Fruit fly (Drosophila melanogaster) whole organism, embryonic: Measurements from ENCODE around the gene udt.
A peak's percentile ranks its signal among the peaks of the same experiment; 100 is the strongest.

Experiments
- CG10565 ChIP-seq: fragments of 200-800 bp; sonication (Bioruptor generic); optimal IDR thresholded peaks from 3 replicates; lab custom pipeline; 2016; ENCODE audit warnings: missing biosample characterization, mild to moderate bottlenecking, missing genetic modification characterization
- CG11247 ChIP-seq: fragments of 200-800 bp; sonication (Bioruptor generic); IDR thresholded peaks from 2 replicates; pipeline ENCODE4 v1.3.6; 2022; ENCODE audit warnings: missing biosample characterization, missing genetic modification characterization
- CG1233 ChIP-seq: fragments of 200-800 bp; sonication (Bioruptor generic); optimal IDR thresholded peaks from 4 replicates; lab custom pipeline; 2018; ENCODE audit warnings: missing biosample characterization, mild to moderate bottlenecking, missing genetic modification characterization
- CG12391 ChIP-seq: fragments of 200-800 bp; sonication (Bioruptor generic); optimal IDR thresholded peaks from 3 replicates; lab custom pipeline; 2018; ENCODE audit warnings: missing biosample characterization, mild to moderate bottlenecking, missing genetic modification characterization, moderate library complexity
- CG12769 ChIP-seq: fragments of 200-800 bp; sonication (Bioruptor generic); optimal IDR thresholded peaks from 2 replicates; lab custom pipeline; 2019; ENCODE audit warnings: missing biosample characterization, mild to moderate bottlenecking, missing genetic modification characterization, moderate library complexity
- CG14014 ChIP-seq: fragments of 200-800 bp; sonication (Bioruptor generic); IDR thresholded peaks from 2 replicates; pipeline ENCODE4 v1.3.6; 2022; ENCODE audit warnings: missing biosample characterization, missing genetic modification characterization
- CG14860 ChIP-seq: fragments of 200-800 bp; sonication (Bioruptor generic); IDR thresholded peaks from 3 replicates; pipeline ENCODE4 v1.3.6; 2022; ENCODE audit warnings: missing biosample characterization, missing genetic modification characterization; ENCODE audit not compliant: partially characterized antibody
- CG15696 ChIP-seq: fragments of 200-800 bp; sonication (Bioruptor generic); optimal IDR thresholded peaks from 2 replicates; lab custom pipeline; 2019; ENCODE audit warnings: missing biosample characterization, mild to moderate bottlenecking, missing genetic modification characterization, moderate library complexity
- CG16779 ChIP-seq: fragments of 200-800 bp; sonication (Bioruptor generic); IDR thresholded peaks from 2 replicates; pipeline ENCODE4 v1.3.6; 2022; ENCODE audit warnings: missing biosample characterization, missing genetic modification characterization
- CG1832 ChIP-seq: fragments of 200-800 bp; sonication (Bioruptor generic); optimal IDR thresholded peaks from 2 replicates; lab custom pipeline; 2017; ENCODE audit warnings: missing biosample characterization, mild to moderate bottlenecking, missing genetic modification characterization, inconsistent platforms
- CG2129 ChIP-seq: fragments of 200-800 bp; sonication (Bioruptor generic); IDR thresholded peaks from 2 replicates; pipeline ENCODE4 v1.3.6; 2022; ENCODE audit warnings: missing biosample characterization, missing genetic modification characterization; ENCODE audit not compliant: partially characterized antibody
- CG30020 ChIP-seq: fragments of 200-800 bp; optimal IDR thresholded peaks from 2 replicates; lab custom pipeline; 2019; ENCODE audit warnings: missing biosample characterization, mild to moderate bottlenecking, missing genetic modification characterization, moderate library complexity
- CG4282 ChIP-seq: fragments of 200-800 bp; sonication (Bioruptor generic); optimal IDR thresholded peaks from 2 replicates; lab custom pipeline; 2016; ENCODE audit warnings: missing biosample characterization, missing genetic modification characterization
- CG4730 ChIP-seq: fragments of 200-800 bp; sonication (Bioruptor generic); IDR thresholded peaks from 2 replicates; pipeline ENCODE4 v1.3.6; 2022; ENCODE audit warnings: missing biosample characterization, missing genetic modification characterization
- CG7271 ChIP-seq: fragments of 200-800 bp; sonication (Bioruptor generic); optimal IDR thresholded peaks from 2 replicates; lab custom pipeline; 2018; ENCODE audit warnings: missing biosample characterization, mild to moderate bottlenecking, missing genetic modification characterization, moderate library complexity
- CG9797 ChIP-seq: fragments of 200-800 bp; sonication (Bioruptor generic); optimal IDR thresholded peaks from 3 replicates; lab custom pipeline; 2018; ENCODE audit warnings: missing biosample characterization, mild to moderate bottlenecking, missing genetic modification characterization
- Camta ChIP-seq: fragments of 200-800 bp; sonication (Bioruptor generic); optimal IDR thresholded peaks from 2 replicates; lab custom pipeline; 2016; ENCODE audit warnings: missing biosample characterization, missing genetic modification characterization
- D ChIP-seq, 2 experiments: fragments of 200-800 bp in 1 of 2; fragments of >200 bp in 1 of 2; sonication (Bioruptor generic) in 1 of 2; optimal IDR thresholded peaks; 2 replicates in 1 of 2; 3 replicates in 1 of 2; lab custom pipeline; 2017; ENCODE audit warnings: mild to moderate bottlenecking in 1 of 2, missing biosample characterization in 1 of 2, missing genetic modification characterization in 1 of 2, missing genetic modification reagents in 1 of 2
- D19B ChIP-seq: fragments of 200-800 bp; sonication (Bioruptor generic); optimal IDR thresholded peaks from 2 replicates; lab custom pipeline; 2017; ENCODE audit warnings: missing biosample characterization, mild to moderate bottlenecking, missing genetic modification characterization
- E2f2 ChIP-seq: fragments of 200-800 bp; sonication (Bioruptor generic); IDR thresholded peaks from 2 replicates; pipeline ENCODE4 v1.3.6; 2022; ENCODE audit warnings: missing biosample characterization, missing genetic modification characterization
- HHEX ChIP-seq: fragments of 200-800 bp; sonication (Bioruptor generic); optimal IDR thresholded peaks from 3 replicates; lab custom pipeline; 2017; ENCODE audit warnings: missing biosample characterization, mild to moderate bottlenecking, missing genetic modification characterization, missing genetic modification reagents
- Hmx ChIP-seq: fragments of 200-800 bp; sonication (Bioruptor generic); optimal IDR thresholded peaks from 2 replicates; lab custom pipeline; 2016; ENCODE audit warnings: missing biosample characterization, missing genetic modification characterization
- Hr78 ChIP-seq, 2 experiments: fragments of 200-800 bp in 1 of 2; fragments of >200 bp in 1 of 2; sonication (Bioruptor generic) in 1 of 2; optimal IDR thresholded peaks; 2 replicates each; lab custom pipeline; 2017 to 2019; ENCODE audit warnings: missing biosample characterization in 2 of 2, missing genetic modification characterization in 2 of 2, mild to moderate bottlenecking in 1 of 2, moderate library complexity in 1 of 2
- Mad ChIP-seq: fragments of 200-800 bp; sonication (Bioruptor generic); optimal IDR thresholded peaks from 2 replicates; lab custom pipeline; 2016; ENCODE audit warnings: missing biosample characterization, missing genetic modification characterization
- NC2α ChIP-seq: fragments of 200-800 bp; sonication (Bioruptor generic); optimal IDR thresholded peaks from 2 replicates; lab custom pipeline; 2016; ENCODE audit warnings: missing biosample characterization, missing genetic modification characterization
- NC2β ChIP-seq: fragments of 200-800 bp; sonication (Bioruptor generic); optimal IDR thresholded peaks from 2 replicates; lab custom pipeline; 2016; ENCODE audit warnings: missing biosample characterization, missing genetic modification characterization
- NFAT ChIP-seq: fragments of 200-800 bp; sonication (Bioruptor generic); IDR thresholded peaks from 2 replicates; pipeline ENCODE4 v1.3.6; 2022; ENCODE audit warnings: missing biosample characterization, missing genetic modification characterization
- Rfx ChIP-seq: fragments of 200-800 bp; sonication (Bioruptor generic); IDR thresholded peaks from 2 replicates; pipeline ENCODE4 v1.3.6; 2022; ENCODE audit warnings: missing biosample characterization, missing genetic modification characterization
- Stat92E ChIP-seq, 3 experiments: fragments of >200 bp in 2 of 3; fragments of 200-800 bp in 1 of 3; sonication (Bioruptor generic) in 1 of 3; optimal IDR thresholded peaks; 2 replicates each; lab custom pipeline; 2017 to 2019; ENCODE audit warnings: missing biosample characterization in 3 of 3, missing genetic modification characterization in 3 of 3, mild to moderate bottlenecking in 1 of 3, moderate library complexity in 1 of 3
- abd-A ChIP-seq: fragments of 200-800 bp; sonication (Bioruptor generic); optimal IDR thresholded peaks from 3 replicates; lab custom pipeline; 2019; ENCODE audit warnings: missing biosample characterization, mild to moderate bottlenecking, missing genetic modification characterization, moderate library complexity
- cas ChIP-seq: fragments of 200-800 bp; sonication (Bioruptor generic); IDR thresholded peaks from 2 replicates; pipeline ENCODE4 v1.3.6; 2022; ENCODE audit warnings: missing biosample characterization, missing genetic modification characterization
- croc ChIP-seq: fragments of 200-800 bp; sonication (Bioruptor generic); conservative IDR thresholded peaks from 3 replicates; pipeline ENCODE4 v1.3.6; 2022; ENCODE audit warnings: missing biosample characterization, missing genetic modification characterization
- dati ChIP-seq: fragments of 200-800 bp; sonication (Bioruptor generic); IDR thresholded peaks from 2 replicates; pipeline ENCODE4 v1.3.6; 2022; ENCODE audit warnings: missing biosample characterization, missing genetic modification characterization
- dm ChIP-seq: fragments of 200-800 bp; sonication (Bioruptor generic); optimal IDR thresholded peaks from 3 replicates; lab custom pipeline; 2016; ENCODE audit warnings: missing biosample characterization, missing genetic modification characterization
- dmrt11E ChIP-seq: fragments of 200-800 bp; sonication (Bioruptor generic); optimal IDR thresholded peaks from 3 replicates; lab custom pipeline; 2018; ENCODE audit warnings: missing biosample characterization, mild to moderate bottlenecking, missing genetic modification characterization, moderate library complexity
- exex ChIP-seq: fragments of 200-800 bp; sonication (Bioruptor generic); optimal IDR thresholded peaks from 4 replicates; lab custom pipeline; 2018; ENCODE audit warnings: missing biosample characterization, mild to moderate bottlenecking, missing genetic modification characterization, moderate library complexity
- fd102C ChIP-seq: fragments of 200-800 bp; sonication (Bioruptor generic); optimal IDR thresholded peaks from 2 replicates; lab custom pipeline; 2018; ENCODE audit warnings: missing biosample characterization, mild to moderate bottlenecking, missing genetic modification characterization, moderate library complexity
- fd3F ChIP-seq: fragments of 200-800 bp; sonication (Bioruptor generic); optimal IDR thresholded peaks from 2 replicates; lab custom pipeline; 2018; ENCODE audit warnings: missing biosample characterization, mild to moderate bottlenecking, missing genetic modification characterization, moderate library complexity
- hkb ChIP-seq, 2 experiments: fragments of 200-800 bp in 1 of 2; fragments of >200 bp in 1 of 2; sonication (Bioruptor generic) in 1 of 2; IDR thresholded peaks in 1 of 2; optimal IDR thresholded peaks in 1 of 2; 2 replicates each; pipeline versions ENCODE4 v1.3.6 to Lab custom; 2017 to 2022; ENCODE audit warnings: missing biosample characterization in 1 of 2, missing genetic modification characterization in 1 of 2
- kah ChIP-seq: fragments of 200-800 bp; sonication (Bioruptor generic); optimal IDR thresholded peaks from 2 replicates; lab custom pipeline; 2018; ENCODE audit warnings: missing biosample characterization, mild to moderate bottlenecking, missing genetic modification characterization
- knrl ChIP-seq: fragments of 200-800 bp; sonication (Bioruptor generic); IDR thresholded peaks from 3 replicates; pipeline ENCODE4 v1.3.6; 2022; ENCODE audit warnings: missing biosample characterization, missing genetic modification characterization; ENCODE audit not compliant: partially characterized antibody
- oc ChIP-seq: fragments of 200-800 bp; sonication (Bioruptor generic); optimal IDR thresholded peaks from 2 replicates; lab custom pipeline; 2018; ENCODE audit warnings: missing biosample characterization, mild to moderate bottlenecking, missing genetic modification characterization, moderate library complexity
- sqz ChIP-seq: fragments of 200-800 bp; sonication (Bioruptor generic); optimal IDR thresholded peaks from 3 replicates; lab custom pipeline; 2018; ENCODE audit warnings: missing biosample characterization, mild to moderate bottlenecking, missing genetic modification characterization
- stc ChIP-seq: fragments of 200-800 bp; sonication (Bioruptor generic); IDR thresholded peaks from 2 replicates; pipeline ENCODE4 v1.3.6; 2022; ENCODE audit warnings: missing biosample characterization, missing genetic modification characterization
- tio ChIP-seq: fragments of 200-800 bp; sonication (Bioruptor generic); optimal IDR thresholded peaks from 2 replicates; lab custom pipeline; 2017; ENCODE audit warnings: missing biosample characterization, missing genetic modification characterization, inconsistent platforms
- toy ChIP-seq: fragments of 200-800 bp; sonication (Bioruptor generic); IDR thresholded peaks from 2 replicates; pipeline ENCODE4 v1.3.6; 2022; ENCODE audit warnings: missing biosample characterization, missing genetic modification characterization
- vnd ChIP-seq: fragments of 200-800 bp; sonication (Bioruptor generic); IDR thresholded peaks from 3 replicates; pipeline ENCODE4 v1.3.6; 2022; ENCODE audit warnings: missing biosample characterization, missing genetic modification characterization; ENCODE audit not compliant: partially characterized antibody
- wdn ChIP-seq: fragments of 200-800 bp; sonication (Bioruptor generic); IDR thresholded peaks from 2 replicates; pipeline ENCODE4 v1.3.6; 2022; ENCODE audit warnings: missing biosample characterization, missing genetic modification characterization
- zen ChIP-seq: fragments of 200-800 bp; sonication (Bioruptor generic); optimal IDR thresholded peaks from 3 replicates; lab custom pipeline; 2018; ENCODE audit warnings: missing biosample characterization, mild to moderate bottlenecking, missing genetic modification characterization, moderate library complexity

Gene udt

DNA sequence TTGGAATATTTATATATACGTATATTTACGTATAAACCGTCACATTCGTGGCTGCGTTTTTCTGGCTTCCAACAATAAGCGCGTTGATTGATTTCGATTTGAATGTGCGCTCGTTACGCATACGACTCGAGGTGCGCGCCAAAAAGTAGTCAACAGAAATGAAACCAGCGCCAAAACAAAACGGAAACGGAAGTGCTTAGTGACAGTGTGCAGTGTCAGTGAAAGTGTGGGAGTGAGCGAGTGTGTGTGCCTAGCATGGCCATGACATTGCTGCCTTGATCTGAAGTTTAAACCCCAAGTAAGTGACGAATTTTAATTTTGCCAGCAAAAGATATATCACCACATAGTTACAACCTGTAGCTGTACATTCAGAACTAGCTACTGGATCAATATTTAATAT lies 40.6 kb upstream of the udt start, which contains the start of gene CG34355 (continued):
- TF ChIP-seq sqz (GFP tag; lab: Kevin White, UChicago): no peak
- no peak for TF ChIP-seq dm
- TF ChIP-seq abd-A: no peak
- no peak for TF ChIP-seq CG4282 (GFP tag; lab: Kevin White, UChicago)
- TF ChIP-seq Mad (GFP tag; lab: Kevin White, UChicago): no peak
- no peak for TF ChIP-seq CG9797 (GFP tag; lab: Kevin White, UChicago)
- TF ChIP-seq stc (GFP tag; lab: Robert Waterston, UW): peak; percentile 52; the same call in 1 of the 2 replicates
- peak; percentile 25 for TF ChIP-seq Camta (GFP tag; lab: Kevin White, UChicago)
- no peak for TF ChIP-seq CG4730 (GFP tag; lab: Robert Waterston, UW)
- TF ChIP-seq CG30020 (tag; lab: Kevin White, UChicago): no peak
- TF ChIP-seq fd102C (GFP tag; lab: Kevin White, UChicago): peak; percentile 33
- no peak for TF ChIP-seq E2f2 (GFP tag; lab: Robert Waterston, UW)
- TF ChIP-seq NC2β: peak; percentile 7
- TF ChIP-seq CG7271: peak; percentile 31
- TF ChIP-seq CG12769 (tag; lab: Kevin White, UChicago): no peak
- TF ChIP-seq CG16779 (GFP tag; lab: Robert Waterston, UW): no peak
- no peak for TF ChIP-seq Stat92E (GFP tag; optimal IDR thresholded peaks at IDR 0.05; lab: Kevin White, UChicago)
- no peak for TF ChIP-seq knrl (GFP tag; lab: Robert Waterston, UW)
- no peak for TF ChIP-seq toy (GFP tag; lab: Robert Waterston, UW)
- no peak for TF ChIP-seq vnd (GFP tag; lab: Robert Waterston, UW)
- TF ChIP-seq croc (GFP tag; lab: Robert Waterston, UW): no peak
- no peak for TF ChIP-seq CG2129 (GFP tag; lab: Robert Waterston, UW)
- no peak for TF ChIP-seq tio (GFP tag; lab: Kevin White, UChicago)
- TF ChIP-seq NC2α (GFP tag; lab: Kevin White, UChicago): no peak
- no peak for TF ChIP-seq cas
- no peak for TF ChIP-seq Hmx
- TF ChIP-seq Rfx (GFP tag; lab: Robert Waterston, UW): no peak
- no peak for TF ChIP-seq exex
- TF ChIP-seq CG14014 (GFP tag; lab: Robert Waterston, UW): no peak
- TF ChIP-seq D19B: no peak
- TF ChIP-seq dati (GFP tag; lab: Robert Waterston, UW): no peak
- peak; percentile 43 for TF ChIP-seq kah (GFP tag; lab: Kevin White, UChicago)
- no peak for TF ChIP-seq CG14860 (GFP tag; lab: Robert Waterston, UW)
- peak; percentile 26 for TF ChIP-seq zen (tag; lab: Kevin White, UChicago)
- TF ChIP-seq NFAT: no peak
- peak; percentile 46 for TF ChIP-seq HHEX (GFP tag; lab: Kevin White, UChicago)
- no peak for TF ChIP-seq CG1832 (GFP tag; lab: Kevin White, UChicago)
- TF ChIP-seq oc (tag; lab: Kevin White, UChicago): no peak
- TF ChIP-seq CG1233: peak; percentile 69
- no peak for TF ChIP-seq wdn (GFP tag; lab: Robert Waterston, UW)
- no peak for TF ChIP-seq CG10565 (GFP tag; lab: Kevin White, UChicago)
- peak; percentile 35 for TF ChIP-seq dmrt11E (tag; lab: Kevin White, UChicago)
- TF ChIP-seq hkb (optimal IDR thresholded peaks at IDR 0.05; lab: Kevin White, UChicago): no peak
- 0 out of 2 replicates have a peak, but pooled peaks have one; percentile 17 for TF ChIP-seq hkb (GFP tag; IDR thresholded peaks at IDR 0.05; lab: Robert Waterston, UW)
- TF ChIP-seq CG11247 (GFP tag; lab: Robert Waterston, UW): no peak
- TF ChIP-seq fd3F (GFP tag; lab: Kevin White, UChicago): no peak
- no peak for TF ChIP-seq D (optimal IDR thresholded peaks at IDR 0.05; lab: Kevin White, UChicago)
- TF ChIP-seq D (GFP tag; optimal IDR thresholded peaks at IDR 0.05; lab: Kevin White, UChicago): peak; percentile 56
- peak; percentile 54 for TF ChIP-seq CG12391
- TF ChIP-seq CG15696 (tag; lab: Kevin White, UChicago): no peak
- no peak for TF ChIP-seq Hr78 (GFP tag; optimal IDR thresholded peaks at IDR 0.05; lab: Kevin White, UChicago)
